Fruit fly (Drosophila melanogaster): Measurements from ENCODE around the gene mdy.

DNA sequence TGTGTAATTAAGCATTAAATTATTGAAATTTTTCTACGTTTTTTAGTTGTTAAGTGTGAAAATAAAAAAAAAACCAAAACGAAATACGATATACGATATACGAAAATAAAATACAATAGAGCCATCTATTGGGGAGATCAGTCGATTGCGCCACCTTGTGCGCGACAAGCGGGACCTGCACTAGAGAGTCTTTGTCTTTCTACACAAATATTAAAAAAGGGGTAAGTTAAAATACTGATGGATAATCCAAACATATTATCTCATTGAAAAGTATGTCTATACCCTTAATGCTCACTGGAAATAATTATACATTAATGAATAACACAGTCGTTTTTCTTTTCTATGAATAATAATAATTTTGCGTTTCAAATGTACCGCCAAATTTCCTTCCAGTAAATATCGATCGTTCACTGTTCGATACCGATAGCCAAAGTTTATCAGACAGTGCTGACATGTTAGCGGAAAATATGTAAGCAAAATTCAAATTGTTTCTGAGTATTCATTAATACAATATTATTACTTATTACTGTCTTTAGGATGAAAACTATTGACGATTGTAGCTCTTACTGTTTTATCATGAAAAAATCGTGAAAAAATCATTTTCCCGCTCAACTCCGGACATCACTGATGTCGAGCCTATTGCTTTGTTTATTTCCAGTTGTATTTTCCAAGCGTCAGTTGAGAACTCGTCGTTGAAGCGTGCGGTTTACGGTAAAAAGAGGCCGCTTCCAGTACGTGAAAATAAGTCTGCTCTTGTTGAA lies at the start of gene mdy:
- TF ChIP-seq psq (optimal IDR thresholded peaks at IDR 0.05) (no peak), CG8478 (optimal IDR thresholded peaks at IDR 0.05) (no peak), pan (optimal IDR thresholded peaks at IDR 0.05) (no peak), EcR (GFP tag; optimal IDR thresholded peaks at IDR 0.05) (no peak)
